Worm (Caenorhabditis elegans) whole organism, midembryonic: Measurements from ENCODE around the gene unc-80.

ENCODE experiments used
- T22C8.4 ChIP-seq: fragments of 200-800 bp; sonication (Bioruptor generic); IDR thresholded peaks from 2 replicates; pipeline ENCODE4 v1.3.6; 2022; ENCODE audit warnings: missing genetic modification characterization, missing compliant biosample characterization
- flt-1 ChIP-seq: fragments of 200-800 bp; sonication (Bioruptor generic); IDR thresholded peaks from 2 replicates; pipeline ENCODE4 v1.3.6; 2022; ENCODE audit warnings: missing genetic modification characterization, missing compliant biosample characterization
- klf-2 ChIP-seq: fragments of 200-800 bp; sonication (Bioruptor generic); conservative IDR thresholded peaks from 2 replicates; pipeline ENCODE4 v1.3.6; 2022; ENCODE audit warnings: missing genetic modification reagents, missing genetic modification characterization, missing compliant biosample characterization
- ref-1 ChIP-seq: fragments of 200-800 bp; sonication (Bioruptor generic); conservative IDR thresholded peaks from 2 replicates; pipeline ENCODE4 v1.3.6; 2022; ENCODE audit warnings: missing genetic modification reagents, missing genetic modification characterization, missing compliant biosample characterization
- tab-1 ChIP-seq: fragments of 200-800 bp; sonication (Bioruptor generic); IDR thresholded peaks from 2 replicates; pipeline ENCODE4 v1.3.6; 2022; ENCODE audit warnings: missing genetic modification characterization, missing compliant biosample characterization
- ztf-23 ChIP-seq: fragments of 200-800 bp; sonication (Bioruptor generic); IDR thresholded peaks from 2 replicates; pipeline ENCODE4 v1.3.6; 2022; ENCODE audit warnings: missing genetic modification reagents, missing genetic modification characterization, missing compliant biosample characterization

DNA sequence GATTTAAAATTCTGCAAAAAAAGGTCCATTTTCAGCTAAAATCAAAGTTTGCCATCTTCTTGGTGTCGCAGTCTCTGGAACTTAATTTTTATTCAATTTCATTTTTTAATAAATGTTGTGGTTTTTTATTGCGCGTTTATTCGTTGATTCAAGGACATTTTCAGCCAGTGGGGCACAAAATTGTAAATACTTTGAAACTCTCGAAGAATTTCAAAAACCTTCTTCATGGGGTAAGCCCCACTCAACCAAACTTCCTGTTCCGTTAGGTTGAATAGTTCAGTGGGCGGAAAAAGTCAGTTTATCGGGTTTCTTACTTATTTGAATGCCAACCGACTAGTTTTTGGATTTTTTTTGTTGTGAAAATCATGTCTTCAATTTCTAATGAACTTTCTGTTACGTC lies 30.8 kb downstream of the unc-80 start, which contains the start of gene ttll-9:
- no peak for TF ChIP-seq ref-1 (GFP tag; lab: Robert Waterston, UW)
- TF ChIP-seq tab-1 (GFP tag; lab: Robert Waterston, UW) = no peak
- TF ChIP-seq ztf-23 (GFP tag; lab: Robert Waterston, UW) = no peak
- TF ChIP-seq klf-2 (GFP tag; lab: Robert Waterston, UW) = no peak
- no peak for TF ChIP-seq flt-1 (GFP tag; lab: Robert Waterston, UW)
- no peak for TF ChIP-seq T22C8.4 (GFP tag; lab: Robert Waterston, UW)
